Fruit fly (Drosophila melanogaster) whole organism, embryonic: ENCODE measurements around the gene Ublcp1.

ENCODE experiments used
- Atf-2 ChIP-seq: fragments of 200-800 bp; sonication (Bioruptor generic); optimal IDR thresholded peaks from 2 replicates; lab custom pipeline; 2016; ENCODE audit warnings: missing biosample characterization, missing genetic modification characterization
- BEAF-32 ChIP-seq: fragments of 200-800 bp; sonication (Bioruptor generic); optimal IDR thresholded peaks from 3 replicates; lab custom pipeline; 2017; ENCODE audit warnings: missing biosample characterization, missing genetic modification characterization, mild to moderate bottlenecking, moderate library complexity, missing genetic modification reagents
- CG10147 ChIP-seq: fragments of 200-800 bp; sonication (Bioruptor generic); optimal IDR thresholded peaks from 2 replicates; lab custom pipeline; 2019; ENCODE audit warnings: missing biosample characterization, mild to moderate bottlenecking, missing genetic modification characterization, moderate library complexity
- CG10209 ChIP-seq: fragments of 200-800 bp; sonication (Bioruptor generic); optimal IDR thresholded peaks from 3 replicates; lab custom pipeline; 2017; ENCODE audit warnings: missing biosample characterization, mild to moderate bottlenecking, missing genetic modification characterization, missing genetic modification reagents
- CG1024 ChIP-seq: fragments of 200-800 bp; sonication (Bioruptor generic); IDR thresholded peaks from 2 replicates; pipeline ENCODE4 v1.3.6; 2022; ENCODE audit warnings: missing biosample characterization, missing genetic modification characterization
- CG10366 ChIP-seq: fragments of 200-800 bp; sonication (Bioruptor generic); IDR thresholded peaks from 2 replicates; pipeline ENCODE4 v1.3.6; 2022; ENCODE audit warnings: missing biosample characterization, missing genetic modification characterization
- CG11560 ChIP-seq: fragments of 200-800 bp; sonication (Bioruptor generic); IDR thresholded peaks from 3 replicates; pipeline ENCODE4 v1.3.6; 2022; ENCODE audit warnings: missing biosample characterization, missing genetic modification characterization
- CG11696 ChIP-seq: fragments of 200-800 bp; sonication (Bioruptor generic); IDR thresholded peaks from 2 replicates; pipeline ENCODE4 v1.3.6; 2022; ENCODE audit warnings: missing biosample characterization, missing genetic modification characterization
- CG11723 ChIP-seq: fragments of 200-800 bp; sonication (Bioruptor generic); optimal IDR thresholded peaks from 2 replicates; lab custom pipeline; 2017; ENCODE audit warnings: missing biosample characterization, mild to moderate bottlenecking, missing genetic modification characterization
- CG15011 ChIP-seq: fragments of 200-800 bp; sonication (Bioruptor generic); optimal IDR thresholded peaks from 3 replicates; lab custom pipeline; 2018; ENCODE audit warnings: missing biosample characterization, mild to moderate bottlenecking, missing genetic modification characterization
- CG17829 ChIP-seq: fragments of 200-800 bp; optimal IDR thresholded peaks from 2 replicates; lab custom pipeline; 2019; ENCODE audit warnings: missing biosample characterization, mild to moderate bottlenecking, missing genetic modification characterization, moderate library complexity
- CG2875 ChIP-seq: fragments of 200-800 bp; sonication (Bioruptor generic); optimal IDR thresholded peaks from 2 replicates; lab custom pipeline; 2017; ENCODE audit warnings: missing biosample characterization, mild to moderate bottlenecking, missing genetic modification characterization, missing genetic modification reagents
- CG3995 ChIP-seq: fragments of 200-800 bp; sonication (Bioruptor generic); optimal IDR thresholded peaks from 3 replicates; lab custom pipeline; 2016; ENCODE audit warnings: missing biosample characterization, missing genetic modification characterization
- CG4730 ChIP-seq: fragments of 200-800 bp; sonication (Bioruptor generic); IDR thresholded peaks from 2 replicates; pipeline ENCODE4 v1.3.6; 2022; ENCODE audit warnings: missing biosample characterization, missing genetic modification characterization
- CG5180 ChIP-seq: fragments of 200-800 bp; sonication (Bioruptor generic); optimal IDR thresholded peaks from 3 replicates; lab custom pipeline; 2017; ENCODE audit warnings: missing biosample characterization, missing genetic modification characterization, mild to moderate bottlenecking, moderate library complexity, missing genetic modification reagents
- CG5953 ChIP-seq: fragments of 200-800 bp; sonication (Bioruptor generic); IDR thresholded peaks from 2 replicates; pipeline ENCODE4 v1.3.6; 2022; ENCODE audit warnings: missing biosample characterization, missing genetic modification characterization
- CG7928 ChIP-seq: fragments of 200-800 bp; sonication (Bioruptor generic); optimal IDR thresholded peaks from 2 replicates; lab custom pipeline; 2017; ENCODE audit warnings: missing biosample characterization, mild to moderate bottlenecking, missing genetic modification characterization
- CG8281 ChIP-seq: fragments of 200-800 bp; sonication (Bioruptor generic); optimal IDR thresholded peaks from 2 replicates; lab custom pipeline; 2018; ENCODE audit warnings: missing biosample characterization, mild to moderate bottlenecking, missing genetic modification characterization, moderate library complexity
- CG8924 ChIP-seq: fragments of 200-800 bp; optimal IDR thresholded peaks from 3 replicates; lab custom pipeline; 2019; ENCODE audit warnings: missing biosample characterization, mild to moderate bottlenecking, missing genetic modification characterization, moderate library complexity
- CG8944 ChIP-seq: fragments of 200-800 bp; sonication (Bioruptor generic); optimal IDR thresholded peaks from 3 replicates; lab custom pipeline; 2016; ENCODE audit warnings: missing biosample characterization, missing genetic modification characterization
- D ChIP-seq, 2 experiments: fragments of 200-800 bp in 1 of 2; fragments of >200 bp in 1 of 2; sonication (Bioruptor generic) in 1 of 2; optimal IDR thresholded peaks; 2 replicates in 1 of 2; 3 replicates in 1 of 2; lab custom pipeline; 2017; ENCODE audit warnings: mild to moderate bottlenecking in 1 of 2, missing biosample characterization in 1 of 2, missing genetic modification characterization in 1 of 2, missing genetic modification reagents in 1 of 2
- ERR ChIP-seq: fragments of 200-800 bp; sonication (Bioruptor generic); optimal IDR thresholded peaks from 2 replicates; lab custom pipeline; 2016; ENCODE audit warnings: missing biosample characterization, missing genetic modification characterization
- Fer1 ChIP-seq: fragments of 200-800 bp; sonication (Bioruptor generic); optimal IDR thresholded peaks from 2 replicates; lab custom pipeline; 2017; ENCODE audit warnings: missing biosample characterization, mild to moderate bottlenecking, missing genetic modification characterization
- Mes4 ChIP-seq: fragments of 200-800 bp; sonication (Bioruptor generic); optimal IDR thresholded peaks from 2 replicates; lab custom pipeline; 2016; ENCODE audit warnings: missing biosample characterization, missing genetic modification characterization
- Nf-YC ChIP-seq: fragments of 200-800 bp; optimal IDR thresholded peaks from 3 replicates; lab custom pipeline; 2019; ENCODE audit warnings: missing biosample characterization, mild to moderate bottlenecking, missing genetic modification characterization, moderate library complexity
- Six4 ChIP-seq: fragments of 200-800 bp; sonication (Bioruptor generic); optimal IDR thresholded peaks from 2 replicates; lab custom pipeline; 2016; ENCODE audit warnings: missing biosample characterization, missing genetic modification characterization
- TFAM ChIP-seq: fragments of 200-800 bp; sonication (Bioruptor generic); optimal IDR thresholded peaks from 2 replicates; lab custom pipeline; 2017; ENCODE audit warnings: missing biosample characterization, missing genetic modification characterization, inconsistent platforms
- Tbp ChIP-seq: fragments of >200 bp; optimal IDR thresholded peaks from 2 replicates; lab custom pipeline; 2018; ENCODE audit warnings: missing biosample characterization, missing genetic modification characterization
- ap ChIP-seq: fragments of 200-800 bp; sonication (Bioruptor generic); IDR thresholded peaks from 2 replicates; pipeline ENCODE4 v1.3.6; 2022; ENCODE audit warnings: missing biosample characterization, missing genetic modification characterization
- ase ChIP-seq: fragments of 200-800 bp; sonication (Bioruptor generic); IDR thresholded peaks from 3 replicates; pipeline ENCODE4 v1.3.6; 2022; ENCODE audit warnings: missing biosample characterization, missing genetic modification characterization
- btn ChIP-seq: fragments of 200-800 bp; sonication (Bioruptor generic); optimal IDR thresholded peaks from 2 replicates; lab custom pipeline; 2016; ENCODE audit warnings: missing biosample characterization, missing genetic modification characterization
- corto ChIP-seq: fragments of 200-800 bp; sonication (Bioruptor generic); optimal IDR thresholded peaks from 2 replicates; lab custom pipeline; 2016; ENCODE audit warnings: missing biosample characterization, mild to moderate bottlenecking, missing genetic modification characterization, moderate library complexity
- crp ChIP-seq, 2 experiments: fragments of 200-800 bp; sonication (Bioruptor generic); optimal IDR thresholded peaks; 2 replicates in 1 of 2; 3 replicates in 1 of 2; lab custom pipeline; 2017; ENCODE audit warnings: missing biosample characterization in 2 of 2, missing genetic modification characterization in 2 of 2, mild to moderate bottlenecking in 1 of 2, moderate library complexity in 1 of 2
- fd3F ChIP-seq: fragments of 200-800 bp; sonication (Bioruptor generic); optimal IDR thresholded peaks from 2 replicates; lab custom pipeline; 2018; ENCODE audit warnings: missing biosample characterization, mild to moderate bottlenecking, missing genetic modification characterization, moderate library complexity
- gro ChIP-seq: fragments of 200-800 bp; sonication (Bioruptor generic); optimal IDR thresholded peaks from 2 replicates; lab custom pipeline; 2016; ENCODE audit warnings: missing biosample characterization, missing genetic modification characterization
- hkb ChIP-seq, 2 experiments: fragments of 200-800 bp in 1 of 2; fragments of >200 bp in 1 of 2; sonication (Bioruptor generic) in 1 of 2; IDR thresholded peaks in 1 of 2; optimal IDR thresholded peaks in 1 of 2; 2 replicates each; pipeline versions ENCODE4 v1.3.6 to Lab custom; 2017 to 2022; ENCODE audit warnings: missing biosample characterization in 1 of 2, missing genetic modification characterization in 1 of 2
- kay ChIP-seq: fragments of 200-800 bp; sonication (Bioruptor generic); optimal IDR thresholded peaks from 2 replicates; lab custom pipeline; 2016; ENCODE audit warnings: missing biosample characterization, missing genetic modification characterization
- lmd ChIP-seq: fragments of 200-800 bp; sonication (Bioruptor generic); IDR thresholded peaks from 2 replicates; pipeline ENCODE4 v1.3.6; 2022; ENCODE audit warnings: missing biosample characterization, missing genetic modification characterization
- maf-S ChIP-seq: fragments of 200-800 bp; sonication (Bioruptor generic); optimal IDR thresholded peaks from 2 replicates; lab custom pipeline; 2016; ENCODE audit warnings: missing biosample characterization, missing genetic modification characterization
- odd ChIP-seq: fragments of 200-800 bp; sonication (Bioruptor generic); optimal IDR thresholded peaks from 2 replicates; lab custom pipeline; 2017; ENCODE audit warnings: missing biosample characterization, mild to moderate bottlenecking, missing genetic modification characterization
- p53 ChIP-seq: fragments of 200-800 bp; sonication (Bioruptor generic); optimal IDR thresholded peaks from 2 replicates; lab custom pipeline; 2016; ENCODE audit warnings: missing biosample characterization, missing genetic modification characterization
- salm ChIP-seq: fragments of 200-800 bp; sonication (Bioruptor generic); optimal IDR thresholded peaks from 2 replicates; lab custom pipeline; 2018; ENCODE audit warnings: missing biosample characterization, mild to moderate bottlenecking, missing genetic modification characterization
- shn ChIP-seq: fragments of 200-800 bp; sonication (Bioruptor generic); optimal IDR thresholded peaks from 3 replicates; lab custom pipeline; 2016; ENCODE audit warnings: missing biosample characterization, missing genetic modification characterization
- sima ChIP-seq: fragments of 200-800 bp; sonication (Bioruptor generic); optimal IDR thresholded peaks from 2 replicates; lab custom pipeline; 2016; ENCODE audit warnings: missing biosample characterization, missing genetic modification characterization
- sqz ChIP-seq: fragments of 200-800 bp; sonication (Bioruptor generic); optimal IDR thresholded peaks from 3 replicates; lab custom pipeline; 2018; ENCODE audit warnings: missing biosample characterization, mild to moderate bottlenecking, missing genetic modification characterization
- ssp ChIP-seq: fragments of 200-800 bp; sonication (Bioruptor generic); IDR thresholded peaks from 2 replicates; pipeline ENCODE4 v1.3.6; 2022; ENCODE audit warnings: missing biosample characterization, missing genetic modification characterization
- tup ChIP-seq: fragments of 200-800 bp; sonication (Bioruptor generic); optimal IDR thresholded peaks from 2 replicates; lab custom pipeline; 2016; ENCODE audit warnings: missing biosample characterization, mild to moderate bottlenecking, missing genetic modification characterization, moderate library complexity
- vvl ChIP-seq: fragments of 200-800 bp; sonication (Bioruptor generic); IDR thresholded peaks from 2 replicates; pipeline ENCODE4 v1.3.6; 2022; ENCODE audit warnings: missing biosample characterization, missing genetic modification characterization
- wor ChIP-seq: fragments of 200-800 bp; sonication (Bioruptor generic); IDR thresholded peaks from 2 replicates; pipeline ENCODE4 v1.3.6; 2022; ENCODE audit warnings: missing biosample characterization, missing genetic modification characterization

Ublcp1 gene

dm6 chr3R:23048690-23049118 is 12.6 kb upstream of the Ublcp1 start (continued):
- peak; percentile 67 for TF ChIP-seq CG5180 (GFP tag; lab: Kevin White, UChicago)
- peak; percentile 68 for TF ChIP-seq CG2875 (GFP tag; lab: Kevin White, UChicago)
- TF ChIP-seq tup (GFP tag; lab: Kevin White, UChicago): no peak
- peak; percentile 10; the same call in 1 of the 2 replicates for TF ChIP-seq CG11696 (GFP tag; lab: Robert Waterston, UW)
- TF ChIP-seq gro: peak; percentile 24
- TF ChIP-seq CG5953 (GFP tag; lab: Robert Waterston, UW): peak; percentile 5; the same call in 1 of the 2 replicates
- peak; percentile 72 for TF ChIP-seq Fer1 (GFP tag; lab: Kevin White, UChicago)
- no peak for TF ChIP-seq TFAM (GFP tag; lab: Kevin White, UChicago)
- TF ChIP-seq CG8924: peak; percentile 85
- peak; percentile 91 for TF ChIP-seq lmd (GFP tag; lab: Robert Waterston, UW)
- TF ChIP-seq wor (GFP tag; lab: Robert Waterston, UW): peak; percentile 77
- TF ChIP-seq CG15011 (GFP tag; lab: Kevin White, UChicago): peak; percentile 40
- TF ChIP-seq fd3F: peak; percentile 79
- TF ChIP-seq Mes4 (GFP tag; lab: Kevin White, UChicago): peak; percentile 21
- TF ChIP-seq CG7928 (GFP tag; lab: Kevin White, UChicago): no peak
- TF ChIP-seq sima (GFP tag; lab: Kevin White, UChicago): no peak
- TF ChIP-seq salm: peak; percentile 30
- peak; percentile 50 for TF ChIP-seq maf-S (GFP tag; lab: Kevin White, UChicago)
- no peak for TF ChIP-seq corto (GFP tag; lab: Kevin White, UChicago)
- no peak for TF ChIP-seq p53
- TF ChIP-seq ase: peak; percentile 56; the same call in 2 of the 3 replicates
- TF ChIP-seq CG17829 (tag; lab: Kevin White, UChicago): peak; percentile 78
- peak; percentile 63 for TF ChIP-seq CG11723
- peak; percentile 33; the same call in 1 of the 2 replicates for TF ChIP-seq CG10366
- TF ChIP-seq Six4 (GFP tag; lab: Kevin White, UChicago): peak; percentile 74
- peak; percentile 50 for TF ChIP-seq kay
- no peak for TF ChIP-seq BEAF-32 (GFP tag; lab: Kevin White, UChicago)
- TF ChIP-seq CG3995 (GFP tag; lab: Kevin White, UChicago): no peak
- peak; percentile 53; the same call in 1 of the 2 replicates for TF ChIP-seq ap
- TF ChIP-seq Nf-YC (tag; lab: Kevin White, UChicago): peak; percentile 77
- TF ChIP-seq CG8944 (GFP tag; lab: Kevin White, UChicago): peak; percentile 7
- no peak for TF ChIP-seq hkb (optimal IDR thresholded peaks at IDR 0.05; lab: Kevin White, UChicago)
- peak; percentile 57 for TF ChIP-seq hkb (GFP tag; IDR thresholded peaks at IDR 0.05; lab: Robert Waterston, UW)
- peak; percentile 79 for TF ChIP-seq vvl (GFP tag; lab: Robert Waterston, UW)
- TF ChIP-seq odd (GFP tag; lab: Kevin White, UChicago): peak; percentile 63
- TF ChIP-seq sqz (GFP tag; lab: Kevin White, UChicago): peak; percentile 46
- peak in 1 of 2 experiments; percentile 20 for TF ChIP-seq crp (GFP tag; optimal IDR thresholded peaks at IDR 0.05; lab: Kevin White, UChicago)
- peak; percentile 74 for TF ChIP-seq CG10209 (GFP tag; lab: Kevin White, UChicago)
- no peak for TF ChIP-seq Tbp
- TF ChIP-seq CG8281 (tag; lab: Kevin White, UChicago): peak; percentile 66
- no peak for TF ChIP-seq btn (GFP tag; lab: Kevin White, UChicago)
- 0 out of 3 replicates have a peak, but pooled peaks have one; percentile 42 for TF ChIP-seq CG11560 (tag; lab: Robert Waterston, UW)
- TF ChIP-seq D (optimal IDR thresholded peaks at IDR 0.05; lab: Kevin White, UChicago): no peak
- peak; percentile 74 for TF ChIP-seq D (GFP tag; optimal IDR thresholded peaks at IDR 0.05; lab: Kevin White, UChicago)
- peak; percentile 28 for TF ChIP-seq Atf-2 (GFP tag; lab: Kevin White, UChicago)
- peak; percentile 45 for TF ChIP-seq CG10147 (GFP tag; lab: Kevin White, UChicago)
- no peak for TF ChIP-seq shn (GFP tag; lab: Kevin White, UChicago)
- peak; percentile 53; the same call in 1 of the 2 replicates for TF ChIP-seq ssp
- peak; percentile 32; the same call in 1 of the 2 replicates for TF ChIP-seq CG1024 (GFP tag; lab: Robert Waterston, UW)
- TF ChIP-seq CG4730: peak; percentile 52; the same call in 1 of the 2 replicates
- TF ChIP-seq ERR (GFP tag; lab: Kevin White, UChicago): no peak
